Fruit fly (Drosophila melanogaster): ENCODE measurements around the gene Ptip.

The Ptip gene

dm6 chr3L:14053073-14053643 lies 24.2 kb upstream of the Ptip start, which contains the start of the genes CG13484 and Frl (continued):
- TF ChIP-seq Trl (optimal IDR thresholded peaks at IDR 0.05) = no peak
- no peak for TF ChIP-seq Trl (GFP tag; optimal IDR thresholded peaks at IDR 0.05)
- no peak for TF ChIP-seq pb (GFP tag; optimal IDR thresholded peaks at IDR 0.05)
- TF ChIP-seq CG1529 (GFP tag; optimal IDR thresholded peaks at IDR 0.05) = no peak
- no peak for TF ChIP-seq hth (optimal IDR thresholded peaks at IDR 0.05)
- no peak for TF ChIP-seq kay (GFP tag; optimal IDR thresholded peaks at IDR 0.05)
- peak; percentile 13; the same call in 1 of the 2 replicates for TF ChIP-seq lmd (GFP tag; IDR thresholded peaks at IDR 0.05)
- peak; percentile 40 for TF ChIP-seq CG1647 (GFP tag; optimal IDR thresholded peaks at IDR 0.05)
- peak in 1 of 2 experiments; percentile 16 for TF ChIP-seq Hr51 (GFP tag; optimal IDR thresholded peaks at IDR 0.05)
- TF ChIP-seq Camta (GFP tag; optimal IDR thresholded peaks at IDR 0.05) = no peak
- no peak; the same call in 2 of the 3 replicates for TF ChIP-seq CG11560 (tag; IDR thresholded peaks at IDR 0.05)
- TF ChIP-seq tx (GFP tag; optimal IDR thresholded peaks at IDR 0.05) = no peak
- peak; percentile 42 for TF ChIP-seq CG15601 (tag; optimal IDR thresholded peaks at IDR 0.05)
- no peak for TF ChIP-seq CG15011 (GFP tag; optimal IDR thresholded peaks at IDR 0.05)
- TF ChIP-seq jumu (GFP tag; optimal IDR thresholded peaks at IDR 0.05) = peak; percentile 47
- no peak for TF ChIP-seq CG3407 (GFP tag; optimal IDR thresholded peaks at IDR 0.05)
- TF ChIP-seq fru (optimal IDR thresholded peaks at IDR 0.05) = no peak
- TF ChIP-seq CG9876 (GFP tag; optimal IDR thresholded peaks at IDR 0.05) = peak; percentile 43
- peak; percentile 29 for TF ChIP-seq CG6813 (GFP tag; optimal IDR thresholded peaks at IDR 0.05)
- no peak for TF ChIP-seq Optix (GFP tag; IDR thresholded peaks at IDR 0.05)
- no peak for TF ChIP-seq tin (GFP tag; optimal IDR thresholded peaks at IDR 0.05)
- peak; percentile 85 for TF ChIP-seq Ets65A (GFP tag)
- TF ChIP-seq CG6272 (GFP tag; IDR thresholded peaks at IDR 0.05) = no peak
- TF ChIP-seq dm (GFP tag; optimal IDR thresholded peaks at IDR 0.05) = peak; percentile 70
- TF ChIP-seq unpg (GFP tag; optimal IDR thresholded peaks at IDR 0.05) = peak; percentile 27
- TF ChIP-seq org-1 (GFP tag; optimal IDR thresholded peaks at IDR 0.05) = no peak
- TF ChIP-seq mirr (GFP tag; optimal IDR thresholded peaks at IDR 0.05) = peak; percentile 32
- peak; percentile 69 for TF ChIP-seq CG15514 (GFP tag; optimal IDR thresholded peaks at IDR 0.05)
- TF ChIP-seq Sox102F (GFP tag; optimal IDR thresholded peaks at IDR 0.05) = no peak
- no peak for TF ChIP-seq Tbp (GFP tag; optimal IDR thresholded peaks at IDR 0.05)
- TF ChIP-seq Nf-YC (tag; optimal IDR thresholded peaks at IDR 0.05) = peak; percentile 70
- TF ChIP-seq YL-1 (GFP tag; optimal IDR thresholded peaks at IDR 0.05) = peak; percentile 89
- no peak for TF ChIP-seq CG14965 (GFP tag; optimal IDR thresholded peaks at IDR 0.05; ENCODE audit: borderline replicate concordance)
- TF ChIP-seq CG3838 (GFP tag; optimal IDR thresholded peaks at IDR 0.05) = no peak
- TF ChIP-seq fu2 (GFP tag; optimal IDR thresholded peaks at IDR 0.05) = peak; percentile 5
- TF ChIP-seq Bdp1 (GFP tag; optimal IDR thresholded peaks at IDR 0.05) = peak; percentile 39
- peak; percentile 1 for TF ChIP-seq Sry-β (GFP tag; optimal IDR thresholded peaks at IDR 0.05)
- TF ChIP-seq CG31224 (GFP tag; IDR thresholded peaks at IDR 0.05) = no peak
- peak; percentile 14 for TF ChIP-seq caup (GFP tag; optimal IDR thresholded peaks at IDR 0.05; ENCODE audit: severe bottlenecking)
- peak; percentile 55; the same call in 1 of the 3 replicates for TF ChIP-seq otp (GFP tag; IDR thresholded peaks at IDR 0.05)
- peak; percentile 30 for TF ChIP-seq p53 (GFP tag; optimal IDR thresholded peaks at IDR 0.05)
- no peak for TF ChIP-seq pum (GFP tag; optimal IDR thresholded peaks at IDR 0.05)
- TF ChIP-seq ash1 (GFP tag; optimal IDR thresholded peaks at IDR 0.05) = no peak
- TF ChIP-seq Hr3 (GFP tag; optimal IDR thresholded peaks at IDR 0.05) = no peak
- no peak for TF ChIP-seq CG32532 (GFP tag; IDR thresholded peaks at IDR 0.05)
- TF ChIP-seq CG16815 (GFP tag; optimal IDR thresholded peaks at IDR 0.05) = no peak
- no peak for TF ChIP-seq CG12071 (GFP tag; optimal IDR thresholded peaks at IDR 0.05)
- TF ChIP-seq CG30431 (GFP tag; optimal IDR thresholded peaks at IDR 0.05) = no peak
- TF ChIP-seq CG5245 (GFP tag; optimal IDR thresholded peaks at IDR 0.05) = peak; percentile 24
- TF ChIP-seq gt (GFP tag; IDR thresholded peaks at IDR 0.05) = no peak
- TF ChIP-seq CG17328 (GFP tag; IDR thresholded peaks at IDR 0.05) = peak; percentile 39
- no peak for TF ChIP-seq wor (GFP tag; IDR thresholded peaks at IDR 0.05)
- TF ChIP-seq jing (GFP tag; optimal IDR thresholded peaks at IDR 0.05) = no peak
